Fruit fly (Drosophila melanogaster) whole organism, wandering third instar larva: ENCODE results near the gene CG34296.
A peak's percentile ranks its signal among the peaks of the same experiment; 100 is the strongest.

ENCODE experiments used
- Abd-B ChIP-seq: fragments of >200 bp; optimal IDR thresholded peaks from 2 replicates; lab custom pipeline; 2017; ENCODE audit warnings: missing biosample characterization, missing genetic modification characterization
- CG32264 ChIP-seq: fragments of 200-800 bp; sonication (Bioruptor generic); optimal IDR thresholded peaks from 2 replicates; lab custom pipeline; 2016; ENCODE audit warnings: missing biosample characterization, missing genetic modification characterization
- CG9705 ChIP-seq: fragments of 200-800 bp; sonication (Bioruptor generic); optimal IDR thresholded peaks from 2 replicates; lab custom pipeline; 2018; ENCODE audit warnings: missing biosample characterization, mild to moderate bottlenecking, missing genetic modification characterization
- CrebA ChIP-seq: fragments of 200-800 bp; sonication (Bioruptor generic); optimal IDR thresholded peaks from 2 replicates; lab custom pipeline; 2016; ENCODE audit warnings: missing biosample characterization, mild to moderate bottlenecking, missing genetic modification characterization, borderline replicate concordance
- Dfd ChIP-seq: fragments of >200 bp; optimal IDR thresholded peaks from 2 replicates; lab custom pipeline; 2017; ENCODE audit warnings: missing biosample characterization, missing genetic modification characterization
- Dif ChIP-seq: fragments of 200-275, 200-300 bp; sonication (Bioruptor generic); optimal IDR thresholded peaks from 2 replicates; lab custom pipeline; 2018; ENCODE audit warnings: missing biosample characterization, missing genetic modification characterization; ENCODE audit not compliant: partially characterized antibody
- GATAd ChIP-seq: sonication (Bioruptor generic); optimal IDR thresholded peaks from 2 replicates; lab custom pipeline; 2016; ENCODE audit warnings: missing biosample characterization, missing genetic modification characterization
- HLH106 ChIP-seq: fragments of 200-800 bp; optimal IDR thresholded peaks from 3 replicates; lab custom pipeline; 2019; ENCODE audit warnings: missing biosample characterization, mild to moderate bottlenecking, missing genetic modification characterization, moderate library complexity
- Hnf4 ChIP-seq: fragments of 200-800 bp; sonication (Bioruptor generic); optimal IDR thresholded peaks from 2 replicates; lab custom pipeline; 2016; ENCODE audit warnings: missing biosample characterization, mild to moderate bottlenecking, missing genetic modification characterization
- Hr78 ChIP-seq: fragments of >200 bp; optimal IDR thresholded peaks from 2 replicates; lab custom pipeline; 2017; ENCODE audit warnings: missing biosample characterization, missing genetic modification characterization
- Hr83 ChIP-seq: fragments of 200-300 bp; sonication (Bioruptor generic); optimal IDR thresholded peaks from 2 replicates; lab custom pipeline; 2016; ENCODE audit warnings: missing biosample characterization, mild to moderate bottlenecking, missing genetic modification characterization, moderate library complexity; ENCODE audit not compliant: poor library complexity, severe bottlenecking
- Jra ChIP-seq: sonication (Bioruptor generic); optimal IDR thresholded peaks from 2 replicates; lab custom pipeline; 2016; ENCODE audit warnings: missing biosample characterization, missing genetic modification characterization
- Mio ChIP-seq: sonication (Bioruptor generic); optimal IDR thresholded peaks from 2 replicates; lab custom pipeline; 2016; ENCODE audit warnings: missing biosample characterization, missing genetic modification characterization
- Myc ChIP-seq: fragments of >200 bp; optimal IDR thresholded peaks from 2 replicates; lab custom pipeline; 2017
- N ChIP-seq: fragments of >200 bp; optimal IDR thresholded peaks from 2 replicates; lab custom pipeline; 2018; ENCODE audit warnings: missing biosample characterization, missing external identifiers, missing genetic modification characterization
- OdsH ChIP-seq: fragments of 200-800 bp; sonication (Bioruptor generic); optimal IDR thresholded peaks from 2 replicates; lab custom pipeline; 2016; ENCODE audit warnings: missing biosample characterization, mild to moderate bottlenecking, missing genetic modification characterization
- Rel ChIP-seq, 2 experiments: fragments of 200-800 bp; sonication (Bioruptor generic) in 1 of 2; optimal IDR thresholded peaks; 2 replicates in 1 of 2; 3 replicates in 1 of 2; lab custom pipeline; 2016 to 2019; ENCODE audit warnings: mild to moderate bottlenecking in 2 of 2, missing biosample characterization in 2 of 2, missing genetic modification characterization in 2 of 2, moderate library complexity in 1 of 2
- Sp1 ChIP-seq: fragments of 200-800 bp; sonication (Bioruptor generic); optimal IDR thresholded peaks from 3 replicates; lab custom pipeline; 2019; ENCODE audit warnings: missing biosample characterization, mild to moderate bottlenecking, missing genetic modification characterization, moderate library complexity
- Vsx2 ChIP-seq: fragments of 200-300, 225-300 bp; sonication (Bioruptor generic); optimal IDR thresholded peaks from 2 replicates; lab custom pipeline; 2018; ENCODE audit warnings: missing biosample characterization, missing genetic modification characterization; ENCODE audit not compliant: partially characterized antibody
- br ChIP-seq: fragments of 200-800 bp; sonication (Bioruptor generic); optimal IDR thresholded peaks from 2 replicates; lab custom pipeline; 2016; ENCODE audit warnings: missing biosample characterization, missing genetic modification characterization
- brk ChIP-seq: fragments of 200-800 bp; sonication (Bioruptor generic); optimal IDR thresholded peaks from 2 replicates; lab custom pipeline; 2016; ENCODE audit warnings: missing biosample characterization, mild to moderate bottlenecking, missing genetic modification characterization
- dl ChIP-seq, 2 experiments: fragments of 175-275, 200-275 bp in 1 of 2; fragments of 200-275 bp in 1 of 2; sonication (Bioruptor generic); optimal IDR thresholded peaks; lab custom pipeline; 2018; ENCODE audit warnings: mild to moderate bottlenecking in 2 of 2, missing biosample characterization in 2 of 2, missing genetic modification characterization in 2 of 2, moderate library complexity in 2 of 2; ENCODE audit not compliant: partially characterized antibody in 2 of 2, insufficient read depth in 1 of 2
- dmrt93B ChIP-seq: fragments of 200-800 bp; sonication (Bioruptor generic); optimal IDR thresholded peaks from 2 replicates; lab custom pipeline; 2018; ENCODE audit warnings: missing biosample characterization, mild to moderate bottlenecking, missing genetic modification characterization
- dsf ChIP-seq: sonication (Bioruptor generic); optimal IDR thresholded peaks from 2 replicates; lab custom pipeline; 2016; ENCODE audit warnings: missing biosample characterization, missing genetic modification characterization, borderline replicate concordance
- ey ChIP-seq: fragments of 200-800 bp; sonication (Bioruptor generic); optimal IDR thresholded peaks from 2 replicates; lab custom pipeline; 2016; ENCODE audit warnings: missing biosample characterization, missing genetic modification characterization
- foxo ChIP-seq, 2 experiments: fragments of 200-800 bp; sonication (Bioruptor generic); optimal IDR thresholded peaks; 2 replicates in 1 of 2; 3 replicates in 1 of 2; lab custom pipeline; 2016 to 2017; ENCODE audit warnings: missing biosample characterization in 2 of 2, missing genetic modification characterization in 2 of 2
- fru ChIP-seq: fragments of 200-800 bp; sonication (Bioruptor generic); optimal IDR thresholded peaks from 3 replicates; lab custom pipeline; 2016; ENCODE audit warnings: missing biosample characterization, mild to moderate bottlenecking, missing genetic modification characterization
- h ChIP-seq: fragments of 200-800 bp; sonication (Bioruptor generic); optimal IDR thresholded peaks from 3 replicates; lab custom pipeline; 2016; ENCODE audit warnings: missing biosample characterization, mild to moderate bottlenecking, missing genetic modification characterization
- jim ChIP-seq: fragments of 175-275, 200-325 bp; sonication (Bioruptor generic); optimal IDR thresholded peaks from 2 replicates; lab custom pipeline; 2016; ENCODE audit warnings: missing biosample characterization, mild to moderate bottlenecking, missing genetic modification characterization
- lola ChIP-seq: fragments of >200 bp; optimal IDR thresholded peaks from 2 replicates; lab custom pipeline; 2017; ENCODE audit warnings: missing biosample characterization, missing genetic modification characterization
- pan ChIP-seq: fragments of >200 bp; optimal IDR thresholded peaks from 2 replicates; lab custom pipeline; 2017
- psq ChIP-seq: fragments of 200-800 bp; sonication (Bioruptor generic); optimal IDR thresholded peaks from 3 replicates; lab custom pipeline; 2017; ENCODE audit warnings: missing biosample characterization, mild to moderate bottlenecking, missing genetic modification characterization, moderate library complexity
- rgr ChIP-seq: fragments of 200-800 bp; sonication (Bioruptor generic); optimal IDR thresholded peaks from 3 replicates; lab custom pipeline; 2016; ENCODE audit warnings: missing biosample characterization, mild to moderate bottlenecking, missing genetic modification characterization
- sage ChIP-seq: fragments of 200-800 bp; sonication (Bioruptor generic); optimal IDR thresholded peaks from 2 replicates; lab custom pipeline; 2016; ENCODE audit warnings: missing biosample characterization, mild to moderate bottlenecking, missing genetic modification characterization
- sv ChIP-seq: fragments of 200-800 bp; sonication (Bioruptor generic); optimal IDR thresholded peaks from 3 replicates; lab custom pipeline; 2016; ENCODE audit warnings: missing biosample characterization, missing genetic modification characterization
- tai ChIP-seq: sonication (Bioruptor generic); optimal IDR thresholded peaks from 2 replicates; lab custom pipeline; 2016; ENCODE audit warnings: missing biosample characterization, missing genetic modification characterization
- usp ChIP-seq: fragments of >200 bp; optimal IDR thresholded peaks from 2 replicates; lab custom pipeline; 2017; ENCODE audit warnings: missing biosample characterization, missing genetic modification characterization
- woc ChIP-seq: sonication (Bioruptor generic); optimal IDR thresholded peaks from 2 replicates; lab custom pipeline; 2016; ENCODE audit warnings: missing biosample characterization, mild to moderate bottlenecking, missing genetic modification characterization

CG34296 gene

dm6 chr3R:29763804-29764203, 41.5 kb downstream of the CG34296 start:
- no peak for TF ChIP-seq pan (lab: Kevin White, UChicago)
- TF ChIP-seq dl (GFP tag; optimal IDR thresholded peaks at IDR 0.05; lab: Kevin White, UChicago; ENCODE audit: insufficient read depth in 1 of 2, partially characterized antibody in 2 of 2) = no peak
- TF ChIP-seq foxo (GFP tag; optimal IDR thresholded peaks at IDR 0.05; lab: Kevin White, UChicago) = peak in 1 of 2 experiments; percentile 50
- peak; percentile 22 for TF ChIP-seq h (GFP tag; lab: Kevin White, UChicago)
- TF ChIP-seq Hnf4 (GFP tag; lab: Kevin White, UChicago) = peak; percentile 58
- TF ChIP-seq Rel (GFP tag; optimal IDR thresholded peaks at IDR 0.05; lab: Kevin White, UChicago) = no peak
- TF ChIP-seq Rel (tag; optimal IDR thresholded peaks at IDR 0.05; lab: Kevin White, UChicago) = no peak
- TF ChIP-seq sv = no peak
- peak; percentile 36 for TF ChIP-seq rgr (GFP tag; lab: Kevin White, UChicago)
- TF ChIP-seq tai = peak; percentile 50
- peak; percentile 5 for TF ChIP-seq dmrt93B (GFP tag; lab: Kevin White, UChicago)
- no peak for TF ChIP-seq br
- no peak for TF ChIP-seq Abd-B (GFP tag; lab: Kevin White, UChicago)
- no peak for TF ChIP-seq dsf
- TF ChIP-seq GATAd (GFP tag; lab: Kevin White, UChicago) = no peak
- TF ChIP-seq CG32264 (GFP tag; lab: Kevin White, UChicago) = no peak
- TF ChIP-seq Sp1 (GFP tag; lab: Kevin White, UChicago) = peak; percentile 52
- TF ChIP-seq ey (GFP tag; lab: Kevin White, UChicago) = peak; percentile 44
- TF ChIP-seq psq (GFP tag; lab: Kevin White, UChicago) = peak; percentile 21
- TF ChIP-seq Vsx2 (GFP tag; lab: Kevin White, UChicago) = no peak
- TF ChIP-seq jim = no peak
- TF ChIP-seq Myc = no peak
- TF ChIP-seq Dfd = no peak
- no peak for TF ChIP-seq brk
- no peak for TF ChIP-seq usp (GFP tag; lab: Kevin White, UChicago)
- TF ChIP-seq woc (GFP tag; lab: Kevin White, UChicago) = no peak
- TF ChIP-seq Mio (GFP tag; lab: Kevin White, UChicago) = no peak
- no peak for TF ChIP-seq Jra (GFP tag; lab: Kevin White, UChicago)
- TF ChIP-seq N (GFP tag; lab: Kevin White, UChicago) = no peak
- TF ChIP-seq Hr78 (GFP tag; lab: Kevin White, UChicago) = no peak
- no peak for TF ChIP-seq fru
- TF ChIP-seq sage (GFP tag; lab: Kevin White, UChicago) = no peak
- TF ChIP-seq CrebA (GFP tag; lab: Kevin White, UChicago) = no peak
- no peak for TF ChIP-seq OdsH (GFP tag; lab: Kevin White, UChicago)
- TF ChIP-seq HLH106 (tag; lab: Kevin White, UChicago) = peak; percentile 66
- no peak for TF ChIP-seq CG9705 (GFP tag; lab: Kevin White, UChicago)
- no peak for TF ChIP-seq Dif
- TF ChIP-seq lola (GFP tag; lab: Kevin White, UChicago) = no peak
- TF ChIP-seq Hr83 (GFP tag; lab: Kevin White, UChicago) = no peak

dm6 chr3R:29764249-29765042, 42.1 kb downstream of the CG34296 start:
- TF ChIP-seq OdsH (GFP tag; lab: Kevin White, UChicago) (no peak), foxo (GFP tag; optimal IDR thresholded peaks at IDR 0.05; lab: Kevin White, UChicago) (no peak), brk (no peak), Myc (peak; percentile 36), CrebA (GFP tag; lab: Kevin White, UChicago) (no peak), Rel (GFP tag; optimal IDR thresholded peaks at IDR 0.05; lab: Kevin White, UChicago) (no peak), Rel (tag; optimal IDR thresholded peaks at IDR 0.05; lab: Kevin White, UChicago) (peak; percentile 28), woc (GFP tag; lab: Kevin White, UChicago) (peak; percentile 3), Vsx2 (GFP tag; lab: Kevin White, UChicago) (peak; percentile 8), Dif (peak; percentile 45), dl (GFP tag; optimal IDR thresholded peaks at IDR 0.05; lab: Kevin White, UChicago; ENCODE audit: insufficient read depth in 1 of 2, partially characterized antibody in 2 of 2) (peak in 1 of 2 experiments; percentile 19)
